Worm (Caenorhabditis elegans) whole organism, L3 larva: ENCODE results near the gene irld-59.
"Not testable (repeated sequence)": the region's sequence is repeated elsewhere in the genome, so short reads cannot be mapped to it uniquely, and the experiment has no call there.

Experiments used
- R02D3.7 ChIP-seq: fragments of 150-350 bp; optimal IDR thresholded peaks from 2 replicates; lab custom pipeline; 2014; ENCODE audit warnings: missing biosample characterization, missing genetic modification characterization
- ceh-16 ChIP-seq: sonication (generic microtip); optimal IDR thresholded peaks from 2 replicates; lab custom pipeline; 2017; ENCODE audit warnings: missing biosample characterization, missing genetic modification characterization
- ceh-28 ChIP-seq: fragments of 150-350 bp; optimal IDR thresholded peaks from 2 replicates; lab custom pipeline; 2014; ENCODE audit warnings: missing biosample characterization, missing genetic modification reagents, missing genetic modification characterization
- ceh-82 ChIP-seq: fragments of 150-350 bp; optimal IDR thresholded peaks from 2 replicates; lab custom pipeline; 2014; ENCODE audit warnings: missing biosample characterization, missing genetic modification characterization
- daf-12 ChIP-seq: fragments of 150-350 bp; optimal IDR thresholded peaks from 2 replicates; lab custom pipeline; 2014; ENCODE audit warnings: missing biosample characterization, missing genetic modification reagents, missing genetic modification characterization
- elt-1 ChIP-seq: fragments of 150-350 bp; optimal IDR thresholded peaks from 2 replicates; lab custom pipeline; 2014; ENCODE audit warnings: missing biosample characterization, missing genetic modification characterization
- elt-2 ChIP-seq: sonication (generic microtip); optimal IDR thresholded peaks from 2 replicates; lab custom pipeline; 2016; ENCODE audit warnings: missing genetic modification reagents, mild to moderate bottlenecking, missing genetic modification characterization, missing compliant biosample characterization
- elt-3 ChIP-seq, 3 experiments: fragments of 150-350 bp in 1 of 3; sonication (generic microtip) in 2 of 3; optimal IDR thresholded peaks; 2 replicates in 2 of 3; 4 replicates in 1 of 3; lab custom pipeline; 2014 to 2017; ENCODE audit warnings: missing biosample characterization in 3 of 3, missing genetic modification characterization in 3 of 3
- eor-1 ChIP-seq, 2 experiments: fragments of 150-350 bp; optimal IDR thresholded peaks; 2 replicates each; lab custom pipeline; 2014 to 2018; ENCODE audit warnings: missing biosample characterization in 2 of 2, missing genetic modification characterization in 2 of 2
- hmg-11 ChIP-seq: sonication (generic microtip); optimal IDR thresholded peaks from 2 replicates; lab custom pipeline; 2016; ENCODE audit warnings: missing genetic modification characterization, missing compliant biosample characterization
- jun-1 ChIP-seq: fragments of 150-350 bp; optimal IDR thresholded peaks from 2 replicates; lab custom pipeline; 2014; ENCODE audit warnings: missing biosample characterization, missing genetic modification reagents, missing genetic modification characterization
- lsy-12 ChIP-seq: sonication (generic microtip); optimal IDR thresholded peaks from 2 replicates; lab custom pipeline; 2016; ENCODE audit warnings: mild to moderate bottlenecking, missing genetic modification characterization, missing compliant biosample characterization
- nfya-1 ChIP-seq: sonication (generic microtip); optimal IDR thresholded peaks from 2 replicates; lab custom pipeline; 2017; ENCODE audit warnings: missing genetic modification characterization, mild to moderate bottlenecking, missing compliant biosample characterization, antibody characterized with exemption, moderate library complexity; ENCODE audit not compliant: insufficient read depth
- nhr-11 ChIP-seq: fragments of 150-350 bp; optimal IDR thresholded peaks from 2 replicates; lab custom pipeline; 2014; ENCODE audit warnings: missing biosample characterization, missing genetic modification characterization
- nhr-12 ChIP-seq: fragments of 150-350 bp; optimal IDR thresholded peaks from 2 replicates; lab custom pipeline; 2014; ENCODE audit warnings: missing biosample characterization, missing genetic modification characterization
- nhr-23 ChIP-seq: fragments of 150-350 bp; optimal IDR thresholded peaks from 2 replicates; lab custom pipeline; 2014; ENCODE audit warnings: missing biosample characterization, missing genetic modification reagents, missing genetic modification characterization
- nhr-25 ChIP-seq: sonication (generic microtip); optimal IDR thresholded peaks from 2 replicates; lab custom pipeline; 2017; ENCODE audit warnings: missing biosample characterization, missing genetic modification characterization
- nhr-28 ChIP-seq: fragments of 150-350 bp; optimal IDR thresholded peaks from 2 replicates; lab custom pipeline; 2014; ENCODE audit warnings: missing biosample characterization, missing genetic modification characterization
- nhr-43 ChIP-seq: sonication (generic microtip); optimal IDR thresholded peaks from 2 replicates; lab custom pipeline; 2016; ENCODE audit warnings: mild to moderate bottlenecking, missing genetic modification characterization, missing compliant biosample characterization; ENCODE audit not compliant: poor library complexity, severe bottlenecking
- nhr-67 ChIP-seq: fragments of 150-350 bp; optimal IDR thresholded peaks from 2 replicates; lab custom pipeline; 2014; ENCODE audit warnings: missing biosample characterization, missing genetic modification characterization
- nhr-77 ChIP-seq: fragments of 150-350 bp; optimal IDR thresholded peaks from 2 replicates; lab custom pipeline; 2014; ENCODE audit warnings: missing biosample characterization, missing genetic modification characterization
- pha-4 ChIP-seq: fragments of 150-350 bp; optimal IDR thresholded peaks from 2 replicates; lab custom pipeline; 2014; ENCODE audit warnings: missing biosample characterization, missing genetic modification reagents, missing genetic modification characterization
- sea-2 ChIP-seq: fragments of 150-350 bp; sonication (generic microtip); optimal IDR thresholded peaks from 4 replicates; lab custom pipeline; 2014; ENCODE audit warnings: missing biosample characterization, missing genetic modification reagents, missing genetic modification characterization
- skn-1 ChIP-seq: fragments of 150-350 bp; optimal IDR thresholded peaks from 2 replicates; lab custom pipeline; 2014; ENCODE audit warnings: missing biosample characterization, missing genetic modification characterization
- snpc-4 ChIP-seq: fragments of 150-350 bp; optimal IDR thresholded peaks from 2 replicates; lab custom pipeline; 2014; ENCODE audit warnings: missing biosample characterization, missing genetic modification characterization
- tbx-2 ChIP-seq: sonication (generic microtip); optimal IDR thresholded peaks from 2 replicates; lab custom pipeline; 2016; ENCODE audit warnings: mild to moderate bottlenecking, missing genetic modification characterization, missing compliant biosample characterization
- unc-39 ChIP-seq: sonication (generic microtip); optimal IDR thresholded peaks from 4 replicates; lab custom pipeline; 2017; ENCODE audit warnings: missing biosample characterization, missing genetic modification characterization
- unc-62 ChIP-seq: fragments of 150-350 bp; sonication (generic microtip); optimal IDR thresholded peaks from 4 replicates; lab custom pipeline; 2014; ENCODE audit warnings: missing biosample characterization, missing genetic modification reagents, missing genetic modification characterization
- zag-1 ChIP-seq: fragments of 150-350 bp; optimal IDR thresholded peaks from 2 replicates; lab custom pipeline; 2014; ENCODE audit warnings: missing biosample characterization, missing genetic modification characterization
- ztf-11 ChIP-seq: fragments of 150-350 bp; optimal IDR thresholded peaks from 2 replicates; lab custom pipeline; 2014; ENCODE audit warnings: missing biosample characterization, missing genetic modification characterization
- ztf-4 ChIP-seq: fragments of 150-350 bp; optimal IDR thresholded peaks from 2 replicates; lab custom pipeline; 2014; ENCODE audit warnings: missing biosample characterization, missing genetic modification characterization

irld-59 gene

DNA sequence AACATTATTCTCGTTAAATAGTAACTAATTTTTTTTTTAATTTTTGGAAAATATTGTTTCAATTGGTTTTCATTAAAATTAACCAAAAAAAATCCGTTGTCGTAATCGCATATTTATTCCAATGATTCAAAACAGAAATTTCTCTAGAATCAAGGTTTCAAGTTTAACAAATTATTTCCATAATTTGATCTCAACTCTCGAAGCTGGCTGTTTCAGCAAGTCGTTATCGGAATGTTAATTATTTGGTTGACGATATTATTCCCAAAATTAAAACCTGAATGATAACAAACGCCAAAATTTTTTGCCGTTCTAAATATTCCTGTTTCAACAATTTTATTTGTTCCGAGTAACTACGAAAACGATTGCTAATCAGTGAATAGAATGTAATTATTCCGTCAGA is 36.8 kb upstream of the irld-59 start:
- TF ChIP-seq ztf-11 (tag; lab: Kevin White, UChicago) (no peak), sea-2 (GFP tag; lab: Kevin White, UChicago) (no peak), R02D3.7 (tag; lab: Kevin White, UChicago) (no peak), nhr-23 (tag; lab: Kevin White, UChicago) (no peak), elt-3 (tag; optimal IDR thresholded peaks at IDR 0.05; lab: Kevin White, UChicago) (no peak), nhr-28 (tag; lab: Kevin White, UChicago) (no peak), unc-62 (GFP tag; lab: Kevin White, UChicago) (no peak), nhr-25 (tag; lab: Kevin White, UChicago) (no peak), elt-2 (tag; lab: Kevin White, UChicago) (no peak), ztf-4 (no peak), eor-1 (tag; optimal IDR thresholded peaks at IDR 0.05; lab: Kevin White, UChicago) (no peak), nhr-12 (no peak), zag-1 (tag; lab: Kevin White, UChicago) (no peak), pha-4 (tag; lab: Kevin White, UChicago) (no peak), nhr-43 (no peak)

DNA sequence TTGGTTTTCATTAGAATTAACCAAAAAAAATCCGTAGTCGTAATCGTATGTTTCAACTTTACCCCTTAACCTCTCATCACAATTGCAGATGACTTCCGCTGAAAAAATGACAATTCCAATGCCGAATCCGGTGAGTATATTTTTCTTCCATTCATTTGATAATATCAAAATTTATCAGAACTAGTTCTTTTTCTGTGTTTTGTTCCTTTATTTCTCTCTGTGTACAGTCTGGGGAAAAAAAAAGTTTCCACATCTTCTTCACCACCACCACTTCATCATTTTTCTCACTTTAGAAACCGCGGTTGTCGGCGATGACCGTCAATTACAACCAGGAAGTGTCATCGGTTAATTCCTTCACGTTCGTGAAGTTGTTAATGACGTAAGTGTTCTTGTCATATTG is 34.7 kb upstream of the irld-59 start, which contains the start of gene best-21:
best-21 (plus strand) TSS at position 301 of the 400 bp plus-strand sequence.
- no peak for TF ChIP-seq snpc-4
- peak; percentile 9 for TF ChIP-seq ceh-28 (tag; lab: Kevin White, UChicago)
- peak; percentile 20 for TF ChIP-seq nhr-23 (tag; lab: Kevin White, UChicago)

DNA sequence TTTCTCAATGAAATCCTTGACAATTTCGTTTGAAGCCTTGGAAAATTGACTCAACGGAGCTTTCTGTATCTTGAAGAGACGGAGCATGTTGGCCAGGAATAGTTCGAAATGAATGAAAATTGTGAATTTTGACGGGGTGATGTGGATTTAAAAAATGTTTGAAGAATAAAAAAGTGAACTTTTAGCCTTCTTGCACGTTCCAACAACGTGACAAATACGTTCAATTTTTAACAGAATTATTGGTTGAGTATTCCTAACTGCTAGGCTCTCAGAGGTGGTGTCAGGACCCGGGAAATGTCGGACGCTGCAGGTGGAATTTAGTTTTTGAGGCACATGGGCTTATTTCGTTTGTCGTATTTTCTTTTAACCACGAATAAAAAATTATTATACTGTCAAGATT is 25.3 kb upstream of the irld-59 start, which contains the start of gene Y73F8A.12:
Y73F8A.12 (minus strand) TSS at position 101 of the 400 bp plus-strand sequence.
- not testable (repeated sequence) for TF ChIP-seq nhr-77 (tag; lab: Kevin White, UChicago); snpc-4; hmg-11

DNA sequence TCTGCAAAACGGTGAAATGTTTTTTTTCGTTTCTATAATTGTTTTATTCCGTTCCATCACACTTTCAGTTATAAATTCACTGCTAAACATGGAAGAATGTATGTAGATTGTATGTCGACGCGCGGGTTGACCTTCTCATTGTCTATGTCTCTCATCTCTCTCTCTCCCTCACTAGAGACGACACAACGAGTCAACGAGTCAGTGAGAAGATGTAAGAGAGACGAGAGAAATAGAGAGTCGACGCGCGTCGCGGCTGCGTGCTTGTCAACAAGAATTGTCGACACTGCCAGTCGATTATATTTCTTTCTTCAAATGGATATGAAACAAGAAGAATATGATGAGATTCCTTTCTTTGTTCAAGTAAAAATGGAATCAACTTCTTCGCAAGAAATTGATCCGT is 24.9 kb upstream of the irld-59 start, which contains the start of gene Y73F8A.13:
Y73F8A.13 (plus strand) TSS at position 240 of the 400 bp plus-strand sequence.
- TF ChIP-seq zag-1 (tag; lab: Kevin White, UChicago): no peak
- TF ChIP-seq pha-4 (tag; lab: Kevin White, UChicago): peak; percentile 71
- TF ChIP-seq unc-39: no peak
- TF ChIP-seq nhr-23 (tag; lab: Kevin White, UChicago): no peak

DNA sequence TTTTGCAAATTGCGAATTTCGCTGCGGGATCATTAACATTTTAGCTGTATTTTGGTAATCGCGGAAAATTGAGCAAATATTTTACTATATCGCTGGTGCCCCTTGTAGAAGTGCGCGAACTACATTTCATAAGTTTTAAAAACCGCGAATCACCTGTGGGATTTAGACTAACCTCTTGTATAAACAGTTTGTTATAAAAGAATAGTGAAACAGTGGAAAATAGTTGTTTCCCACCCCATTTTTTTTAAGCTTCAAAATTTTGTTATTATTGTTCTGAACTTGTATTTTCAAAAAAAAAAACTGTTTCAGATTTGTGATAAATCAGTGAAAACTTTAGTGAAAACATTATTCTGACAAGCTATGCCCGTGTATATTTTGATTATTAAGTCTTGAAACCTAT is 21.4 kb upstream of the irld-59 start:
- TF ChIP-seq jun-1 (tag; lab: Kevin White, UChicago): no peak
- TF ChIP-seq nhr-77 (tag; lab: Kevin White, UChicago): no peak
- no peak for TF ChIP-seq R02D3.7 (tag; lab: Kevin White, UChicago)
- TF ChIP-seq nhr-25 (tag; lab: Kevin White, UChicago): no peak
- no peak for TF ChIP-seq elt-1 (tag; lab: Kevin White, UChicago)
- no peak for TF ChIP-seq zag-1 (tag; lab: Kevin White, UChicago)
- TF ChIP-seq nhr-67: no peak
- no peak for TF ChIP-seq daf-12 (tag; lab: Kevin White, UChicago)
- TF ChIP-seq unc-62 (GFP tag; lab: Kevin White, UChicago): no peak
- no peak for TF ChIP-seq ceh-82 (tag; lab: Kevin White, UChicago)
- TF ChIP-seq skn-1: no peak
- TF ChIP-seq lsy-12 (tag; lab: Kevin White, UChicago): no peak
- no peak for TF ChIP-seq elt-3 (tag; optimal IDR thresholded peaks at IDR 0.05; lab: Kevin White, UChicago)
- TF ChIP-seq tbx-2 (tag; lab: Kevin White, UChicago): no peak
- no peak for TF ChIP-seq nhr-11 (tag; lab: Kevin White, UChicago)
- no peak for TF ChIP-seq ceh-16 (tag; lab: Kevin White, UChicago)
- TF ChIP-seq, all 47 proteins: peak for 0

DNA sequence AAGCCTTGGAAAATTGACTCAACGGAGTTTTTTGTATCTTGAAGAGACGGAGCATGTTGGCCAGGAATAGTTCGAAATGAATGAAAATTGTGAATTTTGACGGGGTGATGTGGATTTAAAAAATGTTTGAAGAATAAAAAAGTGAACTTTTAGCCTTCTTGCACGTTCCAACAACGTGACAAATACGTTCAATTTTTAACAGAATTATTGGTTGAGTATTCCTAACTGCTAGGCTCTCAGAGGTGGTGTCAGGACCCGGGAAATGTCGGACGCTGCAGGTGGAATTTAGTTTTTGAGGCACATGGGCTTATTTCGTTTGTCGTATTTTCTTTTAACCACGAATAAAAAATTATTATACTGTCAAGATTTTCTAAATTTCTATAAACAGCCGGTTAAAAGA is 17.9 kb upstream of the irld-59 start, which contains the start of gene Y73F8A.14:
Y73F8A.14 (minus strand) TSS at position 101 of the 400 bp plus-strand sequence.
- not testable (repeated sequence) for TF ChIP-seq ceh-28 (tag; lab: Kevin White, UChicago); ztf-4; nfya-1 (tag; lab: Kevin White, UChicago)
